Worm (Caenorhabditis elegans) whole organism, late embryonic: ENCODE measurements around the gene R08A2.1.

Experiments used
- ama-1 ChIP-seq: fragments of 150-350 bp; optimal IDR thresholded peaks from 2 replicates; lab custom pipeline; 2014
- ceh-31 ChIP-seq: sonication (generic microtip); optimal IDR thresholded peaks from 2 replicates; lab custom pipeline; 2016; ENCODE audit warnings: missing genetic modification characterization, missing compliant biosample characterization
- ceh-9 ChIP-seq: sonication (generic microtip); optimal IDR thresholded peaks from 2 replicates; lab custom pipeline; 2016; ENCODE audit warnings: mild to moderate bottlenecking, missing genetic modification characterization, inconsistent platforms, missing compliant biosample characterization
- ets-4 ChIP-seq: sonication (generic microtip); optimal IDR thresholded peaks from 2 replicates; lab custom pipeline; 2016; ENCODE audit warnings: missing genetic modification characterization, missing compliant biosample characterization
- gmeb-2 ChIP-seq: sonication (generic microtip); optimal IDR thresholded peaks from 2 replicates; lab custom pipeline; 2016; ENCODE audit warnings: missing genetic modification characterization, inconsistent platforms, missing compliant biosample characterization
- hlh-13 ChIP-seq: fragments of 200-800 bp; sonication (Bioruptor generic); optimal IDR thresholded peaks from 2 replicates; lab custom pipeline; 2018; ENCODE audit warnings: mild to moderate bottlenecking, missing genetic modification characterization, missing compliant biosample characterization
- hlh-30 ChIP-seq: sonication (generic microtip); optimal IDR thresholded peaks from 2 replicates; lab custom pipeline; 2017; ENCODE audit warnings: antibody characterized with exemption, missing genetic modification characterization, missing compliant biosample characterization; ENCODE audit not compliant: insufficient read depth
- nfya-1 ChIP-seq: sonication (generic microtip); optimal IDR thresholded peaks from 2 replicates; lab custom pipeline; 2017; ENCODE audit warnings: missing genetic modification characterization, mild to moderate bottlenecking, missing compliant biosample characterization, antibody characterized with exemption, moderate library complexity
- nhr-11 ChIP-seq: fragments of 150-350 bp; optimal IDR thresholded peaks from 2 replicates; lab custom pipeline; 2014; ENCODE audit warnings: missing biosample characterization, missing genetic modification characterization
- pha-2 ChIP-seq: sonication (generic microtip); optimal IDR thresholded peaks from 2 replicates; lab custom pipeline; 2017; ENCODE audit warnings: mild to moderate bottlenecking, missing genetic modification characterization, missing compliant biosample characterization
- pha-4 ChIP-seq: fragments of 150-350 bp; optimal IDR thresholded peaks from 2 replicates; lab custom pipeline; 2018; ENCODE audit warnings: missing biosample characterization, missing genetic modification reagents, missing genetic modification characterization
- pqm-1 ChIP-seq: sonication (generic microtip); optimal IDR thresholded peaks from 2 replicates; lab custom pipeline; 2016; ENCODE audit warnings: missing genetic modification characterization, missing compliant biosample characterization
- sox-4 ChIP-seq: sonication (generic microtip); optimal IDR thresholded peaks from 2 replicates; lab custom pipeline; 2017; ENCODE audit warnings: mild to moderate bottlenecking, missing genetic modification characterization, inconsistent platforms, missing compliant biosample characterization
- unc-3 ChIP-seq, 2 experiments: fragments of 200-800 bp in 1 of 2; sonication (Bioruptor generic) in 1 of 2; sonication (generic microtip) in 1 of 2; conservative IDR thresholded peaks in 1 of 2; optimal IDR thresholded peaks in 1 of 2; 2 replicates each; pipeline versions ENCODE4 v1.3.6 to Lab custom; 2016 to 2022; ENCODE audit warnings: missing compliant biosample characterization in 2 of 2, missing genetic modification characterization in 2 of 2, missing genetic modification reagents in 1 of 2

DNA sequence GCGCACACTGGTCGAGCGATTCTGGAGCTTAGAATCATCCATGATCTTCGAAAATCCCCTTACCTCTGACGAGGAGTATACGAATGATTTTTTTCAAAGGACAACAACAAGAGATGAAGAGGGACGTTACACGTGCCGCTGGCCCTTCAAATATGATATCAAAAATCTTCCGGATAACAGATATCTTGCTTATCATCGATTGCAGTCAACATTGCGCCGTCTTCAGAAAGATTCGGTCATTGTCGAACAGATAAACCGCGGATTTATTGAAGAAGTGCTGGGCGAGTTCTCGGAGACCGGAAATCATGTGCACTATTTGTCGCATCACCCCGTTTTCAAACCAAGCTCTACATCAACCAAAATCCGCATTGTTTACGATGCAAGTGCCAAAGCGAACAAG is 43.2 kb upstream of the R08A2.1 start:
- no peak for TF ChIP-seq pha-2 (tag; lab: Kevin White, UChicago)
- TF ChIP-seq ets-4: no peak
- TF ChIP-seq ama-1 (lab: Kevin White, UChicago): no peak
- no peak for TF ChIP-seq hlh-13 (GFP tag; lab: Kevin White, UChicago)
- TF ChIP-seq pha-4: no peak
- TF ChIP-seq ceh-31 (tag; lab: Kevin White, UChicago): no peak
- no peak for TF ChIP-seq sox-4 (tag; lab: Kevin White, UChicago)
- TF ChIP-seq gmeb-2 (tag; lab: Kevin White, UChicago): no peak
- no peak for TF ChIP-seq hlh-30 (tag; lab: Kevin White, UChicago)
- TF ChIP-seq pqm-1 (tag; lab: Kevin White, UChicago): no peak
- no peak for TF ChIP-seq nfya-1 (tag; lab: Kevin White, UChicago)
- TF ChIP-seq nhr-11 (tag; lab: Kevin White, UChicago): no peak
- no peak for TF ChIP-seq unc-3 (GFP tag; conservative IDR thresholded peaks at IDR 0.05; lab: Robert Waterston, UW)
- TF ChIP-seq unc-3 (tag; optimal IDR thresholded peaks at IDR 0.05; lab: Kevin White, UChicago): no peak
- no peak for TF ChIP-seq ceh-9 (tag; lab: Kevin White, UChicago)
